Fruit fly (Drosophila melanogaster) whole organism, embryonic: ENCODE results near the gene Rh50.

Source experiments
- CG10431 ChIP-seq: fragments of 200-800 bp; sonication (Bioruptor generic); optimal IDR thresholded peaks from 3 replicates; lab custom pipeline; 2018; ENCODE audit warnings: missing biosample characterization, mild to moderate bottlenecking, missing genetic modification characterization
- CG11504 ChIP-seq: fragments of 200-800 bp; sonication (Bioruptor generic); optimal IDR thresholded peaks from 3 replicates; lab custom pipeline; 2019; ENCODE audit warnings: missing biosample characterization, mild to moderate bottlenecking, missing genetic modification characterization, moderate library complexity
- CG13424 ChIP-seq: fragments of 200-800 bp; sonication (Bioruptor generic); optimal IDR thresholded peaks from 2 replicates; lab custom pipeline; 2019; ENCODE audit warnings: missing biosample characterization, mild to moderate bottlenecking, missing genetic modification characterization, moderate library complexity
- CG17361 ChIP-seq: fragments of 200-800 bp; sonication (Bioruptor generic); IDR thresholded peaks from 3 replicates; pipeline ENCODE4 v1.3.6; 2022; ENCODE audit warnings: missing biosample characterization, missing genetic modification characterization
- CG1832 ChIP-seq: fragments of 200-800 bp; sonication (Bioruptor generic); optimal IDR thresholded peaks from 2 replicates; lab custom pipeline; 2017; ENCODE audit warnings: missing biosample characterization, mild to moderate bottlenecking, missing genetic modification characterization, inconsistent platforms
- CG3407 ChIP-seq: fragments of 200-800 bp; sonication (Bioruptor generic); optimal IDR thresholded peaks from 2 replicates; lab custom pipeline; 2018; ENCODE audit warnings: missing biosample characterization, mild to moderate bottlenecking, missing genetic modification characterization
- CG4360 ChIP-seq: fragments of 200-800 bp; sonication (Bioruptor generic); IDR thresholded peaks from 2 replicates; pipeline ENCODE4 v1.3.6; 2022; ENCODE audit warnings: missing biosample characterization, missing genetic modification characterization
- CG4617 ChIP-seq: fragments of 200-800 bp; sonication (Bioruptor generic); optimal IDR thresholded peaks from 3 replicates; lab custom pipeline; 2016; ENCODE audit warnings: missing biosample characterization, missing genetic modification characterization, borderline replicate concordance
- CG7556 ChIP-seq: fragments of 200-800 bp; sonication (Bioruptor generic); optimal IDR thresholded peaks from 2 replicates; lab custom pipeline; 2017; ENCODE audit warnings: missing biosample characterization, mild to moderate bottlenecking, missing genetic modification characterization
- Fer2 ChIP-seq: fragments of 200-800 bp; sonication (Bioruptor generic); optimal IDR thresholded peaks from 2 replicates; lab custom pipeline; 2018; ENCODE audit warnings: missing biosample characterization, mild to moderate bottlenecking, missing genetic modification characterization, moderate library complexity
- Kr ChIP-seq: fragments of 200-800 bp; sonication (Bioruptor generic); optimal IDR thresholded peaks from 2 replicates; lab custom pipeline; 2017; ENCODE audit warnings: missing biosample characterization, mild to moderate bottlenecking, missing genetic modification characterization
- NFAT ChIP-seq: fragments of 200-800 bp; sonication (Bioruptor generic); IDR thresholded peaks from 2 replicates; pipeline ENCODE4 v1.3.6; 2022; ENCODE audit warnings: missing biosample characterization, missing genetic modification characterization
- Sox100B ChIP-seq: fragments of 200-800 bp; sonication (Bioruptor generic); optimal IDR thresholded peaks from 3 replicates; lab custom pipeline; 2018; ENCODE audit warnings: missing biosample characterization, mild to moderate bottlenecking, missing genetic modification characterization
- bab2 ChIP-seq: fragments of 200-800 bp; sonication (Bioruptor generic); optimal IDR thresholded peaks from 2 replicates; lab custom pipeline; 2016; ENCODE audit warnings: missing biosample characterization, missing genetic modification characterization
- chm ChIP-seq: fragments of 200-800 bp; sonication (Bioruptor generic); IDR thresholded peaks from 2 replicates; pipeline ENCODE4 v1.3.6; 2022; ENCODE audit warnings: missing biosample characterization, missing genetic modification characterization
- dmrt99B ChIP-seq: fragments of 200-800 bp; sonication (Bioruptor generic); optimal IDR thresholded peaks from 2 replicates; lab custom pipeline; 2018; ENCODE audit warnings: missing biosample characterization, mild to moderate bottlenecking, missing genetic modification characterization, moderate library complexity
- lab ChIP-seq: fragments of 200-800 bp; sonication (Bioruptor generic); optimal IDR thresholded peaks from 3 replicates; lab custom pipeline; 2017; ENCODE audit warnings: missing biosample characterization, missing genetic modification characterization, mild to moderate bottlenecking, moderate library complexity, missing genetic modification reagents
- lbe ChIP-seq: fragments of 200-800 bp; sonication (Bioruptor generic); optimal IDR thresholded peaks from 2 replicates; lab custom pipeline; 2016; ENCODE audit warnings: missing biosample characterization, mild to moderate bottlenecking, missing genetic modification characterization
- nau ChIP-seq: fragments of 200-800 bp; sonication (Bioruptor generic); optimal IDR thresholded peaks from 3 replicates; lab custom pipeline; 2017; ENCODE audit warnings: missing biosample characterization, mild to moderate bottlenecking, missing genetic modification characterization, missing genetic modification reagents
- nmo ChIP-seq: fragments of 200-800 bp; sonication (Bioruptor generic); optimal IDR thresholded peaks from 2 replicates; lab custom pipeline; 2018; ENCODE audit warnings: missing biosample characterization, mild to moderate bottlenecking, missing genetic modification characterization, moderate library complexity
- pho ChIP-seq: fragments of 200-800 bp; sonication (Bioruptor generic); optimal IDR thresholded peaks from 2 replicates; lab custom pipeline; 2016; ENCODE audit warnings: missing biosample characterization, missing genetic modification characterization
- prd ChIP-seq, 3 experiments: fragments of >200 bp in 2 of 3; fragments of 200-800 bp in 1 of 3; sonication (Bioruptor generic) in 1 of 3; optimal IDR thresholded peaks in 2 of 3; IDR thresholded peaks in 1 of 3; 2 replicates in 2 of 3; 3 replicates in 1 of 3; pipeline versions ENCODE4 v1.3.6 to Lab custom; 2017 to 2022; ENCODE audit warnings: missing biosample characterization in 1 of 3, missing genetic modification characterization in 1 of 3
- scrt ChIP-seq: fragments of 200-800 bp; sonication (Bioruptor generic); optimal IDR thresholded peaks from 2 replicates; lab custom pipeline; 2018; ENCODE audit warnings: missing biosample characterization, mild to moderate bottlenecking, missing genetic modification characterization, moderate library complexity
- tll ChIP-seq, 2 experiments: fragments of 200-800 bp in 1 of 2; fragments of >200 bp in 1 of 2; sonication (Bioruptor generic) in 1 of 2; optimal IDR thresholded peaks; 2 replicates each; lab custom pipeline; 2017 to 2019; ENCODE audit warnings: missing biosample characterization in 2 of 2, missing genetic modification characterization in 2 of 2, mild to moderate bottlenecking in 1 of 2, moderate library complexity in 1 of 2

Gene Rh50

dm6 chr3L:4966749-4967148 is 56.6 kb downstream of the Rh50 start (continued):
- TF ChIP-seq lab (GFP tag; lab: Kevin White, UChicago) (peak; percentile 9), Kr (GFP tag; lab: Kevin White, UChicago) (no peak), Sox100B (GFP tag; lab: Kevin White, UChicago) (peak; percentile 10), dmrt99B (tag; lab: Kevin White, UChicago) (peak; percentile 28), nmo (GFP tag; lab: Kevin White, UChicago) (peak; percentile 17), CG10431 (GFP tag; lab: Kevin White, UChicago) (no peak), CG3407 (GFP tag; lab: Kevin White, UChicago) (no peak), bab2 (GFP tag; lab: Kevin White, UChicago) (no peak), CG4617 (GFP tag; lab: Kevin White, UChicago) (no peak), chm (GFP tag; lab: Robert Waterston, UW) (no peak), CG1832 (GFP tag; lab: Kevin White, UChicago) (no peak), CG13424 (tag; lab: Kevin White, UChicago) (peak; percentile 10), lbe (GFP tag; lab: Kevin White, UChicago) (no peak), CG17361 (0 out of 3 replicates have a peak, but pooled peaks have one; percentile 9), NFAT (GFP tag; lab: Robert Waterston, UW) (no peak), CG11504 (tag; lab: Kevin White, UChicago) (peak; percentile 46), pho (GFP tag; lab: Kevin White, UChicago) (no peak), CG7556 (GFP tag; lab: Kevin White, UChicago) (peak; percentile 29)
- TF ChIP-seq, all 482 proteins: peak for 24

dm6 chr3L:4969328-4969727 is 59.2 kb downstream of the Rh50 start:
- TF ChIP-seq scrt, result peak; percentile 60
- no peak for TF ChIP-seq nau (GFP tag; lab: Kevin White, UChicago)
- peak in 1 of 2 experiments; percentile 22 for TF ChIP-seq tll (GFP tag; optimal IDR thresholded peaks at IDR 0.05; lab: Kevin White, UChicago)
- TF ChIP-seq Fer2, result no peak
- TF ChIP-seq prd (optimal IDR thresholded peaks at IDR 0.05; lab: Kevin White, UChicago), result no peak
- 0 out of 3 replicates have a peak, but pooled peaks have one; percentile 5 for TF ChIP-seq prd (GFP tag; IDR thresholded peaks at IDR 0.05; lab: Robert Waterston, UW)
- peak; percentile 64 for TF ChIP-seq CG4360 (GFP tag; lab: Robert Waterston, UW)
